Fruit fly (Drosophila melanogaster) Kc167 (cell line): ENCODE measurements around the gene CG42449.

Experiments
- Sin3A ChIP-seq: fragments of >200 bp; optimal IDR thresholded peaks from 2 replicates; lab custom pipeline; 2018; ENCODE audit warnings: missing external identifiers
- psq ChIP-seq: fragments of >200 bp; optimal IDR thresholded peaks from 2 replicates; lab custom pipeline; 2017; ENCODE audit warnings: missing external identifiers
- ttk ChIP-seq: sonication (Bioruptor generic); optimal IDR thresholded peaks from 2 replicates; lab custom pipeline; 2017; ENCODE audit warnings: missing external identifiers

dm6 chrX:5676855-5677254 lies 6.2 kb upstream of the CG42449 start:
- no peak for TF ChIP-seq ttk (lab: Kevin White, UChicago)
- no peak for TF ChIP-seq Sin3A (lab: Kevin White, UChicago)
- no peak for TF ChIP-seq psq
